Fruit fly (Drosophila melanogaster): ENCODE measurements around the gene BBS5.

BBS5 gene

dm6 chr3R:4813172-4813716 is 2.9 kb upstream of the BBS5 start (continued):
- TF ChIP-seq pzg (GFP tag; optimal IDR thresholded peaks at IDR 0.05) (peak; percentile 50), gce (GFP tag; IDR thresholded peaks at IDR 0.05) (peak; percentile 68; the same call in 1 of the 3 replicates), NC2β (GFP tag; optimal IDR thresholded peaks at IDR 0.05) (peak; percentile 29), Opbp (GFP tag; IDR thresholded peaks at IDR 0.05; ENCODE audit: partially characterized antibody) (peak; percentile 64; the same call in 2 of the 3 replicates), CG33213 (GFP tag; optimal IDR thresholded peaks at IDR 0.05) (peak; percentile 43), br (optimal IDR thresholded peaks at IDR 0.05) (no peak), cas (GFP tag; IDR thresholded peaks at IDR 0.05) (peak; percentile 43; the same call in 1 of the 2 replicates), CkIIα-i1 (GFP tag; IDR thresholded peaks at IDR 0.05) (no peak), Kr (GFP tag; optimal IDR thresholded peaks at IDR 0.05) (peak; percentile 23), sr (GFP tag; IDR thresholded peaks at IDR 0.05) (no peak; the same call in 1 of the 3 replicates), NfI (GFP tag; optimal IDR thresholded peaks at IDR 0.05) (peak; percentile 33), gcm2 (GFP tag; optimal IDR thresholded peaks at IDR 0.05) (no peak), CG15514 (GFP tag; optimal IDR thresholded peaks at IDR 0.05) (peak; percentile 65), cato (GFP tag; optimal IDR thresholded peaks at IDR 0.05; ENCODE audit: borderline replicate concordance) (peak; percentile 1), Atf6 (GFP tag; IDR thresholded peaks at IDR 0.05) (0 out of 2 replicates have a peak, but pooled peaks have one; percentile 34), Dbx (GFP tag; IDR thresholded peaks at IDR 0.05) (peak; percentile 70; the same call in 2 of the 3 replicates), sens (GFP tag) (peak; percentile 89), CG9215 (GFP tag; IDR thresholded peaks at IDR 0.05) (no peak), crol (GFP tag; IDR thresholded peaks at IDR 0.05) (no peak), CG4424 (GFP tag; optimal IDR thresholded peaks at IDR 0.05) (peak; percentile 2), B-H1 (GFP tag; IDR thresholded peaks at IDR 0.05) (peak; percentile 37; the same call in 1 of the 3 replicates), CG2202 (tag; optimal IDR thresholded peaks at IDR 0.05) (peak; percentile 86), stc (GFP tag; IDR thresholded peaks at IDR 0.05) (peak; percentile 48; the same call in 1 of the 2 replicates), CG1647 (GFP tag; optimal IDR thresholded peaks at IDR 0.05) (no peak), CG18011 (GFP tag; optimal IDR thresholded peaks at IDR 0.05) (no peak), tup (GFP tag; optimal IDR thresholded peaks at IDR 0.05) (no peak), Scr (GFP tag; IDR thresholded peaks at IDR 0.05; ENCODE audit: partially characterized antibody) (peak; percentile 72), dmrt99B (tag; optimal IDR thresholded peaks at IDR 0.05) (no peak), pnt (GFP tag; optimal IDR thresholded peaks at IDR 0.05) (no peak), ase (GFP tag; IDR thresholded peaks at IDR 0.05) (0 out of 3 replicates have a peak, but pooled peaks have one; percentile 29), psq (GFP tag; optimal IDR thresholded peaks at IDR 0.05) (peak; percentile 33), esg (GFP tag; conservative IDR thresholded peaks at IDR 0.05) (no peak), CG13624 (GFP tag; optimal IDR thresholded peaks at IDR 0.05) (no peak), dm (GFP tag; optimal IDR thresholded peaks at IDR 0.05) (peak; percentile 5), Oli (tag; optimal IDR thresholded peaks at IDR 0.05) (no peak), tap (tag; optimal IDR thresholded peaks at IDR 0.05) (peak; percentile 58), sisA (GFP tag; IDR thresholded peaks at IDR 0.05) (peak; percentile 58), CG14860 (GFP tag; IDR thresholded peaks at IDR 0.05; ENCODE audit: partially characterized antibody) (peak; percentile 43; the same call in 2 of the 3 replicates), Dip3 (GFP tag; optimal IDR thresholded peaks at IDR 0.05) (no peak), Neu2 (GFP tag; optimal IDR thresholded peaks at IDR 0.05; ENCODE audit: borderline replicate concordance) (no peak), kah (GFP tag; optimal IDR thresholded peaks at IDR 0.05) (peak; percentile 70), tna (GFP tag; IDR thresholded peaks at IDR 0.05; ENCODE audit: partially characterized antibody) (0 out of 2 replicates have a peak, but pooled peaks have one; percentile 20), CG9817 (tag; optimal IDR thresholded peaks at IDR 0.05) (peak; percentile 58), CG7786 (GFP tag; optimal IDR thresholded peaks at IDR 0.05) (peak; percentile 17), CG11504 (tag; optimal IDR thresholded peaks at IDR 0.05) (no peak), Nf-YB (GFP tag; optimal IDR thresholded peaks at IDR 0.05) (peak; percentile 68), bigmax (GFP tag; optimal IDR thresholded peaks at IDR 0.05) (no peak), Poxn (GFP tag; IDR thresholded peaks at IDR 0.05) (no peak), pho (GFP tag; optimal IDR thresholded peaks at IDR 0.05) (peak; percentile 1), CG7556 (GFP tag; optimal IDR thresholded peaks at IDR 0.05) (peak; percentile 49)
